Fruit fly (Drosophila melanogaster) whole organism, embryonic: ENCODE data around the gene Rab6.

Experiments
- Aef1 ChIP-seq: fragments of 200-800 bp; sonication (Bioruptor generic); IDR thresholded peaks from 3 replicates; pipeline ENCODE4 v1.3.6; 2022; ENCODE audit warnings: missing biosample characterization, missing genetic modification characterization
- Atf-2 ChIP-seq: fragments of 200-800 bp; sonication (Bioruptor generic); optimal IDR thresholded peaks from 2 replicates; lab custom pipeline; 2016; ENCODE audit warnings: missing biosample characterization, missing genetic modification characterization
- B-H1 ChIP-seq: fragments of 200-800 bp; sonication (Bioruptor generic); IDR thresholded peaks from 3 replicates; pipeline ENCODE4 v1.3.6; 2022; ENCODE audit warnings: missing biosample characterization, missing genetic modification characterization
- BEAF-32 ChIP-seq: fragments of 200-800 bp; sonication (Bioruptor generic); optimal IDR thresholded peaks from 3 replicates; lab custom pipeline; 2017; ENCODE audit warnings: missing biosample characterization, missing genetic modification characterization, mild to moderate bottlenecking, moderate library complexity, missing genetic modification reagents
- CG10209 ChIP-seq: fragments of 200-800 bp; sonication (Bioruptor generic); optimal IDR thresholded peaks from 3 replicates; lab custom pipeline; 2017; ENCODE audit warnings: missing biosample characterization, mild to moderate bottlenecking, missing genetic modification characterization, missing genetic modification reagents
- CG17361 ChIP-seq: fragments of 200-800 bp; sonication (Bioruptor generic); IDR thresholded peaks from 3 replicates; pipeline ENCODE4 v1.3.6; 2022; ENCODE audit warnings: missing biosample characterization, missing genetic modification characterization
- CG2678 ChIP-seq: fragments of 200-800 bp; sonication (Bioruptor generic); optimal IDR thresholded peaks from 3 replicates; lab custom pipeline; 2019; ENCODE audit warnings: missing biosample characterization, mild to moderate bottlenecking, missing genetic modification characterization, moderate library complexity
- CG42726 ChIP-seq: fragments of 200-800 bp; sonication (Bioruptor generic); IDR thresholded peaks from 2 replicates; pipeline ENCODE4 v1.3.6; 2022; ENCODE audit warnings: missing biosample characterization, missing genetic modification characterization; ENCODE audit not compliant: partially characterized antibody
- CG4282 ChIP-seq: fragments of 200-800 bp; sonication (Bioruptor generic); optimal IDR thresholded peaks from 2 replicates; lab custom pipeline; 2016; ENCODE audit warnings: missing biosample characterization, missing genetic modification characterization
- CG4820 ChIP-seq: fragments of 200-800 bp; sonication (Bioruptor generic); optimal IDR thresholded peaks from 3 replicates; lab custom pipeline; 2016; ENCODE audit warnings: missing biosample characterization, missing genetic modification characterization
- CG8281 ChIP-seq: fragments of 200-800 bp; sonication (Bioruptor generic); optimal IDR thresholded peaks from 2 replicates; lab custom pipeline; 2018; ENCODE audit warnings: missing biosample characterization, mild to moderate bottlenecking, missing genetic modification characterization, moderate library complexity
- CG8478 ChIP-seq: fragments of >200 bp; optimal IDR thresholded peaks from 2 replicates; lab custom pipeline; 2018
- CG9817 ChIP-seq: fragments of 200-800 bp; sonication (Bioruptor generic); optimal IDR thresholded peaks from 2 replicates; lab custom pipeline; 2018; ENCODE audit warnings: missing biosample characterization, mild to moderate bottlenecking, missing genetic modification characterization, moderate library complexity
- CrebB ChIP-seq: fragments of 200-800 bp; sonication (Bioruptor generic); optimal IDR thresholded peaks from 3 replicates; lab custom pipeline; 2018; ENCODE audit warnings: missing biosample characterization, mild to moderate bottlenecking, missing genetic modification characterization
- Dll ChIP-seq: fragments of 200-800 bp; sonication (Bioruptor generic); IDR thresholded peaks from 4 replicates; pipeline ENCODE4 v1.3.6; 2022; ENCODE audit warnings: missing biosample characterization, missing genetic modification characterization; ENCODE audit not compliant: partially characterized antibody
- Doc3 ChIP-seq: fragments of 200-800 bp; sonication (Bioruptor generic); IDR thresholded peaks from 3 replicates; pipeline ENCODE4 v1.3.6; 2022; ENCODE audit warnings: missing biosample characterization, missing genetic modification characterization; ENCODE audit not compliant: partially characterized antibody
- Ets65A ChIP-seq: fragments of 200-800 bp; sonication (Bioruptor generic); peaks from one replicate; lab custom pipeline; 2016; ENCODE audit warnings: missing biosample characterization, missing genetic modification characterization
- Fer3 ChIP-seq: fragments of 200-800 bp; sonication (Bioruptor generic); optimal IDR thresholded peaks from 2 replicates; lab custom pipeline; 2018; ENCODE audit warnings: missing biosample characterization, mild to moderate bottlenecking, missing genetic modification characterization, moderate library complexity
- Gug ChIP-seq: fragments of 200-800 bp; sonication (Bioruptor generic); IDR thresholded peaks from 4 replicates; pipeline ENCODE4 v1.3.6; 2022; ENCODE audit warnings: missing biosample characterization, missing genetic modification characterization
- HLH4C ChIP-seq: fragments of 200-800 bp; sonication (Bioruptor generic); IDR thresholded peaks from 3 replicates; pipeline ENCODE4 v1.3.6; 2022; ENCODE audit warnings: missing biosample characterization, missing genetic modification characterization; ENCODE audit not compliant: partially characterized antibody
- Mes4 ChIP-seq: fragments of 200-800 bp; sonication (Bioruptor generic); optimal IDR thresholded peaks from 2 replicates; lab custom pipeline; 2016; ENCODE audit warnings: missing biosample characterization, missing genetic modification characterization
- Myb ChIP-seq: fragments of 200-800 bp; sonication (Bioruptor generic); optimal IDR thresholded peaks from 2 replicates; lab custom pipeline; 2016; ENCODE audit warnings: missing biosample characterization, missing genetic modification characterization
- NC2β ChIP-seq: fragments of 200-800 bp; sonication (Bioruptor generic); optimal IDR thresholded peaks from 2 replicates; lab custom pipeline; 2016; ENCODE audit warnings: missing biosample characterization, missing genetic modification characterization
- Optix ChIP-seq: fragments of 200-800 bp; sonication (Bioruptor generic); IDR thresholded peaks from 3 replicates; pipeline ENCODE4 v1.3.6; 2022; ENCODE audit warnings: missing biosample characterization, missing genetic modification characterization
- PHDP ChIP-seq: fragments of 200-800 bp; sonication (Bioruptor generic); optimal IDR thresholded peaks from 3 replicates; lab custom pipeline; 2018; ENCODE audit warnings: missing biosample characterization, mild to moderate bottlenecking, missing genetic modification characterization, moderate library complexity
- bbx ChIP-seq: fragments of 200-800 bp; sonication (Bioruptor generic); IDR thresholded peaks from 2 replicates; pipeline ENCODE4 v1.3.6; 2022; ENCODE audit warnings: missing biosample characterization, missing genetic modification characterization; ENCODE audit not compliant: partially characterized antibody
- bigmax ChIP-seq: fragments of 200-800 bp; sonication (Bioruptor generic); optimal IDR thresholded peaks from 2 replicates; lab custom pipeline; 2018; ENCODE audit warnings: missing biosample characterization, mild to moderate bottlenecking, missing genetic modification characterization
- br ChIP-seq: fragments of >200 bp; optimal IDR thresholded peaks from 2 replicates; lab custom pipeline; 2017
- btn ChIP-seq: fragments of 200-800 bp; sonication (Bioruptor generic); optimal IDR thresholded peaks from 2 replicates; lab custom pipeline; 2016; ENCODE audit warnings: missing biosample characterization, missing genetic modification characterization
- caup ChIP-seq: fragments of 200-800 bp; sonication (Bioruptor generic); optimal IDR thresholded peaks from 3 replicates; lab custom pipeline; 2017; ENCODE audit warnings: missing biosample characterization, mild to moderate bottlenecking, missing genetic modification characterization, moderate library complexity; ENCODE audit not compliant: severe bottlenecking
- chif ChIP-seq, 2 experiments: fragments of 200-800 bp; sonication (Bioruptor generic); optimal IDR thresholded peaks; 3 replicates each; lab custom pipeline; 2016; ENCODE audit warnings: missing biosample characterization in 2 of 2, missing genetic modification characterization in 2 of 2
- crp ChIP-seq, 2 experiments: fragments of 200-800 bp; sonication (Bioruptor generic); optimal IDR thresholded peaks; 2 replicates in 1 of 2; 3 replicates in 1 of 2; lab custom pipeline; 2017; ENCODE audit warnings: missing biosample characterization in 2 of 2, missing genetic modification characterization in 2 of 2, mild to moderate bottlenecking in 1 of 2, moderate library complexity in 1 of 2
- dimm ChIP-seq: fragments of 200-800 bp; sonication (Bioruptor generic); IDR thresholded peaks from 2 replicates; pipeline ENCODE4 v1.3.6; 2022; ENCODE audit warnings: missing biosample characterization, missing genetic modification characterization
- eve ChIP-seq, 2 experiments: fragments of >200 bp; optimal IDR thresholded peaks; 2 replicates each; lab custom pipeline; 2017; ENCODE audit warnings: missing biosample characterization in 2 of 2, missing genetic modification characterization in 2 of 2
- exex ChIP-seq: fragments of 200-800 bp; sonication (Bioruptor generic); optimal IDR thresholded peaks from 4 replicates; lab custom pipeline; 2018; ENCODE audit warnings: missing biosample characterization, mild to moderate bottlenecking, missing genetic modification characterization, moderate library complexity
- gfzf ChIP-seq: fragments of 200-800 bp; sonication (Bioruptor generic); optimal IDR thresholded peaks from 2 replicates; lab custom pipeline; 2016; ENCODE audit warnings: missing biosample characterization, mild to moderate bottlenecking, missing genetic modification characterization, moderate library complexity
- grau ChIP-seq: fragments of 200-800 bp; optimal IDR thresholded peaks from 3 replicates; lab custom pipeline; 2019; ENCODE audit warnings: missing biosample characterization, mild to moderate bottlenecking, missing genetic modification characterization, moderate library complexity
- gsb ChIP-seq: fragments of 200-800 bp; sonication (Bioruptor generic); IDR thresholded peaks from 2 replicates; pipeline ENCODE4 v1.3.6; 2022; ENCODE audit warnings: missing biosample characterization, missing genetic modification characterization
- her ChIP-seq: fragments of 200-800 bp; sonication (Bioruptor generic); optimal IDR thresholded peaks from 2 replicates; lab custom pipeline; 2016; ENCODE audit warnings: missing biosample characterization, missing genetic modification characterization
- insv ChIP-seq, 2 experiments: fragments of 200-800 bp; sonication (Bioruptor generic); optimal IDR thresholded peaks; 3 replicates each; lab custom pipeline; 2016 to 2018; ENCODE audit warnings: missing biosample characterization in 2 of 2, missing genetic modification characterization in 2 of 2
- pan ChIP-seq, 4 experiments: fragments of >200 bp in 3 of 4; fragments of 200-800 bp in 1 of 4; sonication (Bioruptor generic) in 1 of 4; optimal IDR thresholded peaks in 3 of 4; IDR thresholded peaks in 1 of 4; 2 replicates each; pipeline versions ENCODE4 v1.3.6 to Lab custom; 2017 to 2022; ENCODE audit warnings: missing biosample characterization in 2 of 4, missing genetic modification characterization in 2 of 4, mixed read lengths in 1 of 4
- pzg ChIP-seq: fragments of 200-800 bp; sonication (Bioruptor generic); optimal IDR thresholded peaks from 3 replicates; lab custom pipeline; 2018; ENCODE audit warnings: missing biosample characterization, mild to moderate bottlenecking, missing genetic modification characterization, moderate library complexity
- rib ChIP-seq: fragments of 200-800 bp; sonication (Bioruptor generic); IDR thresholded peaks from 2 replicates; pipeline ENCODE4 v1.3.6; 2022; ENCODE audit warnings: missing biosample characterization, missing genetic modification characterization
- salm ChIP-seq: fragments of 200-800 bp; sonication (Bioruptor generic); optimal IDR thresholded peaks from 2 replicates; lab custom pipeline; 2018; ENCODE audit warnings: missing biosample characterization, mild to moderate bottlenecking, missing genetic modification characterization
- shn ChIP-seq: fragments of 200-800 bp; sonication (Bioruptor generic); optimal IDR thresholded peaks from 3 replicates; lab custom pipeline; 2016; ENCODE audit warnings: missing biosample characterization, missing genetic modification characterization
- slp2 ChIP-seq: fragments of 200-800 bp; sonication (Bioruptor generic); optimal IDR thresholded peaks from 2 replicates; lab custom pipeline; 2016; ENCODE audit warnings: missing biosample characterization, missing genetic modification characterization
- tgo ChIP-seq: fragments of 200-800 bp; sonication (Bioruptor generic); IDR thresholded peaks from 3 replicates; pipeline ENCODE4 v1.3.6; 2022; ENCODE audit warnings: missing biosample characterization, missing genetic modification characterization
- tin ChIP-seq: fragments of 200-800 bp; sonication (Bioruptor generic); optimal IDR thresholded peaks from 3 replicates; lab custom pipeline; 2016; ENCODE audit warnings: missing biosample characterization, missing genetic modification characterization
- tll ChIP-seq, 2 experiments: fragments of 200-800 bp in 1 of 2; fragments of >200 bp in 1 of 2; sonication (Bioruptor generic) in 1 of 2; optimal IDR thresholded peaks; 2 replicates each; lab custom pipeline; 2017 to 2019; ENCODE audit warnings: missing biosample characterization in 2 of 2, missing genetic modification characterization in 2 of 2, mild to moderate bottlenecking in 1 of 2, moderate library complexity in 1 of 2
- unc-4 ChIP-seq: fragments of 200-800 bp; sonication (Bioruptor generic); IDR thresholded peaks from 2 replicates; pipeline ENCODE4 v1.3.6; 2022; ENCODE audit warnings: missing biosample characterization, missing genetic modification characterization; ENCODE audit not compliant: partially characterized antibody
- wor ChIP-seq: fragments of 200-800 bp; sonication (Bioruptor generic); IDR thresholded peaks from 2 replicates; pipeline ENCODE4 v1.3.6; 2022; ENCODE audit warnings: missing biosample characterization, missing genetic modification characterization

Gene Rab6

DNA sequence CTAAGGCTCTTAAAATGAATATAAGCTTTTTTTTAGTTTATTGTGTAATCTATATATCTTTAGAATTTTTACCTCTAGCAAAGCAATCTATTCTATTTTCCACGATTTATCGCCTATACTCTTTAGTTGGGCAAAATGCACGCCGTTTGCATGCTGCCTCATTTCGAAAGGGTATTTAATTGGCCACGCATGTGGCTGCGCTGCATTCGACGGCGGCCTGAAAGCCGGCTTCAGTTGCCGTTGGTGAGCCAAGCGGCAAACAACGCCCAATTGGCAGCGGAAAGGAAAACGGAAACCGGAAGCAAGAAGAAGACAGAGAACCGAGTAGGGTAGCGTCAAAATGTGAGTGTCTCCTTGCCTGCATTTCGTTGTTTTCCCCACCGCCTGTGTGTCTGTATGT is 33.1 kb downstream of the Rab6 start, which contains the start of gene CG14947 (continued):
- TF ChIP-seq bigmax (GFP tag; lab: Kevin White, UChicago) (no peak), br (lab: Kevin White, UChicago) (no peak), chif (GFP tag; optimal IDR thresholded peaks at IDR 0.05; lab: Kevin White, UChicago) (no peak), CG2678 (no peak), btn (no peak), B-H1 (GFP tag; lab: Robert Waterston, UW) (no peak), PHDP (no peak), CG8478 (no peak), CrebB (tag; lab: Kevin White, UChicago) (no peak), Dll (GFP tag; lab: Robert Waterston, UW) (no peak), her (no peak), Gug (no peak), CG4820 (GFP tag; lab: Kevin White, UChicago) (no peak), Optix (no peak), Mes4 (GFP tag; lab: Kevin White, UChicago) (no peak), salm (tag; lab: Kevin White, UChicago) (no peak), gsb (GFP tag; lab: Robert Waterston, UW) (0 out of 2 replicates have a peak, but pooled peaks have one; percentile 27), CG8281 (tag; lab: Kevin White, UChicago) (no peak), tgo (0 out of 3 replicates have a peak, but pooled peaks have one; percentile 14), NC2β (GFP tag; lab: Kevin White, UChicago) (no peak), dimm (GFP tag; lab: Robert Waterston, UW) (no peak), CG17361 (no peak), Ets65A (GFP tag; lab: Kevin White, UChicago) (no peak), shn (GFP tag; lab: Kevin White, UChicago) (no peak), pan (optimal IDR thresholded peaks at IDR 0.05; lab: Kevin White, UChicago) (no peak), pan (GFP tag; optimal IDR thresholded peaks at IDR 0.05 in 1 of 2, IDR thresholded peaks at IDR 0.05 in 1 of 2) (no peak), unc-4 (GFP tag; lab: Robert Waterston, UW) (no peak), insv (GFP tag; optimal IDR thresholded peaks at IDR 0.05; lab: Kevin White, UChicago) (no peak), Myb (GFP tag; lab: Kevin White, UChicago) (no peak), CG42726 (GFP tag; lab: Robert Waterston, UW) (no peak), Atf-2 (GFP tag; lab: Kevin White, UChicago) (no peak), exex (tag; lab: Kevin White, UChicago) (no peak), crp (GFP tag; optimal IDR thresholded peaks at IDR 0.05; lab: Kevin White, UChicago) (no peak), rib (GFP tag; lab: Robert Waterston, UW) (no peak), bbx (GFP tag; lab: Robert Waterston, UW) (no peak), Doc3 (GFP tag; lab: Robert Waterston, UW) (no peak), gfzf (GFP tag; lab: Kevin White, UChicago) (no peak), caup (no peak), slp2 (no peak), HLH4C (GFP tag; lab: Robert Waterston, UW) (no peak), Fer3 (tag; lab: Kevin White, UChicago) (no peak), CG9817 (tag; lab: Kevin White, UChicago) (no peak), tll (GFP tag; optimal IDR thresholded peaks at IDR 0.05; lab: Kevin White, UChicago) (no peak), grau (tag; lab: Kevin White, UChicago) (no peak), pzg (GFP tag; lab: Kevin White, UChicago) (no peak), BEAF-32 (GFP tag; lab: Kevin White, UChicago) (no peak), tin (no peak), CG10209 (GFP tag; lab: Kevin White, UChicago) (no peak), CG4282 (no peak), Aef1 (GFP tag; lab: Robert Waterston, UW) (no peak), wor (GFP tag; lab: Robert Waterston, UW) (no peak), eve (GFP tag; optimal IDR thresholded peaks at IDR 0.05; lab: Kevin White, UChicago) (no peak)
